Worm (Caenorhabditis elegans) whole organism, L4/young adult: ENCODE results near the gene F46B6.5.

ENCODE experiments used
- W03F9.2 ChIP-seq: fragments of 150-350 bp; optimal IDR thresholded peaks from 2 replicates; lab custom pipeline; 2014; ENCODE audit warnings: missing biosample characterization, missing genetic modification characterization
- dao-5 ChIP-seq: sonication (generic microtip); optimal IDR thresholded peaks from 2 replicates; lab custom pipeline; 2016; ENCODE audit warnings: missing genotype, missing genetic modification characterization, moderate library complexity, missing compliant biosample characterization
- him-1 ChIP-seq: sonication (generic microtip); optimal IDR thresholded peaks from 2 replicates; lab custom pipeline; 2016; ENCODE audit warnings: missing genotype, missing genetic modification reagents, missing genetic modification characterization, missing compliant biosample characterization

Gene F46B6.5

DNA sequence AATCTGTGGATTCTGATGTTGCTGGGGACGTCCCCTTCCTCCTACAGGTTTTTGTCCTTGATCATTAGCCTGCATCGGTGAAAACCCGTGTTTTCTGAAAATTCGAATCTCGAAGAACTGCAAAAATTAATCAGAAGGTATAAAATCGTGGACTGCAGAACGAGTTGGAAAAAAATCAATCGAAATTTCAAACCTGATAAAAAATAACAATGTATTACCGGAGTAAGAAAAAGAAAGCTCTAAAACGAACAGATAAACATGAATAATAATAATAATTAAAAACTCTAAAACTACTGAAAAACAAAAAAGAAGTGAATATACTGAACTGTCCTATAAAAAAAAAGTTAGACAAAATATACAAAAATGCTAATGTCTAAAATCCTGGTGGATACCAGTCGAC, at the start of gene F46B6.5:
Gene F46B6.5, minus strand, starts transcription at position 101 of the 400 bp plus-strand sequence.
- TF ChIP-seq dao-5 (tag; lab: Kevin White, UChicago) (no peak), him-1 (tag; lab: Kevin White, UChicago) (no peak)

ce11 chrV:9824149-9824548, 41.3 kb upstream of the F46B6.5 start, which contains the start of gene str-2:
Gene str-2, minus strand, starts transcription at chrV:9824249.
- TF ChIP-seq dao-5 (tag; lab: Kevin White, UChicago) (no peak), W03F9.2 (tag; lab: Kevin White, UChicago) (no peak), him-1 (tag; lab: Kevin White, UChicago) (no peak)

DNA sequence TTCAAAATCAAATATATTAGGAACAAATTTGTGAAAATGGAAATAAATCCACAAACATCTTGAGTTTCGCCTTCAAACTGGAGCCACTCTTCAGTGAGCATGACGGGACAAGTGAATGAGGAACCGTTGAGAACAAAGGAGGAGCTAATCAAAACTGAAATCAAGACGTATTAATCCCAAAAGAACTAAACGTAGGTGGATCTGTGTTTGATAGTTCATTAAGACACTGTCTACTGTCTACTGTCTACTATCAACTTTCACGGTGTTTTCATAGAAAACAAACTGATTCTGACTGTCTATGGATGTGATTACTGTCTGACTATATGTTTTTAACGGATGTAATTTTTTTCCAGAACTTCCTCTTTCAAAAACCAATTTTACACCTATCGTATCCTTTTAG, 38.9 kb upstream of the F46B6.5 start, which contains the start of gene str-193:
Gene str-193, minus strand, starts transcription at position 101 of the 400 bp plus-strand sequence.
- TF ChIP-seq dao-5 (tag; lab: Kevin White, UChicago), result no peak
- TF ChIP-seq him-1 (tag; lab: Kevin White, UChicago), result no peak
- no peak for TF ChIP-seq W03F9.2 (tag; lab: Kevin White, UChicago)

DNA sequence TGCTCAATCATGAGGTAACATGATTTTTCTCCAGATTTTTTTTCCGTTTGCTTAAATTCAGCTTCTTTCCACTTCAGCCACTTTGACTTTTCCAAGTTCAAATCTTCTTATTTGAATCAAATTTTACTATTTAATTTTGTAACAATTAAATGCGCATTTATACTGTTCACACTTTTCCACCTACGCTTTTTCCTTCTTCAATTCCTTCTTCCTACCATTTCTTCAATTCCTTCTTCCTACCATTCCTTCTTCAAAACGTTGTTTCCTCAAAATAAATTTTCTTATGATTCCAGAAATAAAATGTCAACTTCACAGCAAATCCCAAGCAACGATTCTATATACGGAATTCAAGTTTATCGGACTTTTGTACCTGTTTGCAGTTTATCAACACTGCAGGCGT, 33.5 kb upstream of the F46B6.5 start, which contains the start of gene sru-31:
Gene sru-31, plus strand, starts transcription at position 301 of the 400 bp plus-strand sequence.
- TF ChIP-seq W03F9.2 (tag; lab: Kevin White, UChicago) (no peak), dao-5 (tag; lab: Kevin White, UChicago) (no peak), him-1 (tag; lab: Kevin White, UChicago) (no peak)

DNA sequence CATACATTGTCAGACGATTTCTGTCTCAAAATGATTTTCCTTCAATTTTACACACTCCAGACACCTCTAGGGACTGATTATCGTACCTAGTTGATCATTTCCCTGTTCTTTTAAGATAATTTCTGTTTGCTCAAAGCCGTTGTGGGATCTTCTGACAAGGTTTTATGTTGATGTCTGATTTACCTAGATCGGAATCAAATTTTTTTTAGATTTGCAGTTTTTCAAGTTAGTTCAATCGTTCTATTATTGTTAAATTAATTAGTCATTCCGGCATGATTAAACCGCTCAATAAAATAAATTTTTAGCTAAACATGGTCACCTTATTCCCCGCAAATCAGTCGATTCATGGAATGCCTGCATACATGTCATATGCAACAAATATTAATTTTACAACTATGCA, 30.7 kb upstream of the F46B6.5 start, which contains the start of gene sru-30:
Gene sru-30, plus strand, starts transcription at position 301 of the 400 bp plus-strand sequence.
- no peak for TF ChIP-seq W03F9.2 (tag; lab: Kevin White, UChicago)
- TF ChIP-seq dao-5 (tag; lab: Kevin White, UChicago), result no peak
- TF ChIP-seq him-1 (tag; lab: Kevin White, UChicago), result no peak

DNA sequence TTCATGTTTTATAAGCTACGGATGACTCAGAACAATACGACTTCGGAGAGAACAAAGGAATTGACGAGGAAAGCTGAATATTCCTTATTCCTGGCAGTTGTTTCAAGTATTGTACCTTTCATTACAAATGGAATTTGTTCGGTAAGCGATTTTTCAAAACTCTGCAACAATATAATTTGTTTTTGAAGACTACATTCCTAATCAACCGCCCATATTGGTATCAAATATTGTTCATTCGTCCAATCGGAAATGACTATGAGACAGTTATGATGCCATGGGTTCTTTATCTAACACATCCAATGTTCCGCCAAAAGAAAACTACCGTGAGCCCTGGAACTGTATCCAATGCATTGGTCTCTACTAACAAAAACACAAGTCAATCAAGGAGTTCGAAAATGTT, 29.3 kb upstream of the F46B6.5 start:
- no peak for TF ChIP-seq him-1 (tag; lab: Kevin White, UChicago)
- no peak for TF ChIP-seq dao-5 (tag; lab: Kevin White, UChicago)
- TF ChIP-seq W03F9.2 (tag; lab: Kevin White, UChicago), result no peak

ce11 chrV:9811154-9811553, 28.3 kb upstream of the F46B6.5 start, which contains the start of gene sru-29:
Gene sru-29, plus strand, starts transcription at chrV:9811454.
- no peak for TF ChIP-seq him-1 (tag; lab: Kevin White, UChicago)
- no peak for TF ChIP-seq W03F9.2 (tag; lab: Kevin White, UChicago)
- TF ChIP-seq dao-5 (tag; lab: Kevin White, UChicago), result no peak

- TF ChIP-seq dao-5 (tag; lab: Kevin White, UChicago) (no peak), W03F9.2 (tag; lab: Kevin White, UChicago) (no peak), him-1 (tag; lab: Kevin White, UChicago) (no peak)
Observed at ce11 chrV:9805161-9805560, 22.3 kb upstream of the F46B6.5 start, which contains the start of gene sru-37. Gene sru-37, plus strand, starts transcription at chrV:9805461.

ce11 chrV:9803176-9803575, 20.3 kb upstream of the F46B6.5 start, which contains the start of gene sru-39:
Gene sru-39, plus strand, starts transcription at chrV:9803476.
- TF ChIP-seq him-1 (tag; lab: Kevin White, UChicago), result no peak
- TF ChIP-seq dao-5 (tag; lab: Kevin White, UChicago), result no peak
- TF ChIP-seq W03F9.2 (tag; lab: Kevin White, UChicago), result no peak

- TF ChIP-seq him-1 (tag; lab: Kevin White, UChicago) (no peak), W03F9.2 (tag; lab: Kevin White, UChicago) (no peak), dao-5 (tag; lab: Kevin White, UChicago) (no peak)
Observed at ce11 chrV:9801965-9802364, 19.1 kb upstream of the F46B6.5 start, which contains the start of gene F46B6.10. Gene F46B6.10, minus strand, starts transcription at chrV:9802065.

ce11 chrV:9799076-9799475, 16.2 kb upstream of the F46B6.5 start, which contains the start of gene F46B6.13:
Gene F46B6.13, minus strand, starts transcription at chrV:9799176.
- TF ChIP-seq dao-5 (tag; lab: Kevin White, UChicago), result no peak
- no peak for TF ChIP-seq him-1 (tag; lab: Kevin White, UChicago)
- TF ChIP-seq W03F9.2 (tag; lab: Kevin White, UChicago), result no peak

DNA sequence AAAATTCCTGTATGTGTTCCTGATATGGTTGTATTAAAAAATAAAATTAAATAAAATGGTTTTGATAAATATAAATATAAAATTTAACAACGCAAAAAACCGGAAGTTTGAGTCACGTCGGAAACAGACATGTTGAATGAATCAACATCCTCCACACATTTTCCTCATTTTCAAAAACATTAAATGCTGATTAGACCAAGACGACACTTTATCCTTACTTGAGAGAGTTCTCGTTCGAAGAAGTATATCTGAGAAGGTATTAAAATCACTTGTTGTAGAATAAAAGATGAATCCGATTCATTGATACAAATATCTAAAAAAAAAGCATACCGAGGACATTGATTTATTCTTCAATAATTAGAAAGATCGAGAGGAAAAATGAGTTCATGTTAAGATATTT, 15.3 kb upstream of the F46B6.5 start:
- no peak for TF ChIP-seq W03F9.2 (tag; lab: Kevin White, UChicago)
- no peak for TF ChIP-seq dao-5 (tag; lab: Kevin White, UChicago)
- no peak for TF ChIP-seq him-1 (tag; lab: Kevin White, UChicago)

- no peak for TF ChIP-seq him-1 (tag; lab: Kevin White, UChicago)
- no peak for TF ChIP-seq dao-5 (tag; lab: Kevin White, UChicago)
- no peak for TF ChIP-seq W03F9.2 (tag; lab: Kevin White, UChicago)
Observed at ce11 chrV:9796562-9796961, 13.7 kb upstream of the F46B6.5 start, which contains the start of gene F46B6.9. Gene F46B6.9, plus strand, starts transcription at chrV:9796862.

ce11 chrV:9796002-9796401, 13.1 kb upstream of the F46B6.5 start:
- no peak for TF ChIP-seq dao-5 (tag; lab: Kevin White, UChicago)
- TF ChIP-seq him-1 (tag; lab: Kevin White, UChicago), result no peak
- TF ChIP-seq W03F9.2 (tag; lab: Kevin White, UChicago), result no peak
